Fruit fly (Drosophila melanogaster) whole organism, pupa: ENCODE results near the gene Osi18.

Experiments
- CG15710 ChIP-seq: fragments of 200-800 bp; sonication (Bioruptor generic); optimal IDR thresholded peaks from 2 replicates; lab custom pipeline; 2018; ENCODE audit warnings: missing biosample characterization, mild to moderate bottlenecking, missing genetic modification characterization, moderate library complexity
- CG9948 ChIP-seq: fragments of 200-800 bp; sonication (Bioruptor generic); optimal IDR thresholded peaks from 2 replicates; lab custom pipeline; 2018; ENCODE audit warnings: missing biosample characterization, mild to moderate bottlenecking, missing genetic modification characterization, moderate library complexity
- D1 ChIP-seq: fragments of 200-800 bp; sonication (Bioruptor generic); optimal IDR thresholded peaks from 2 replicates; lab custom pipeline; 2018; ENCODE audit warnings: missing biosample characterization, mild to moderate bottlenecking, missing genetic modification characterization, moderate library complexity
- Ets98B ChIP-seq: fragments of 200-800 bp; sonication (Bioruptor generic); IDR thresholded peaks from 2 replicates; pipeline ENCODE4 v1.3.6; 2022; ENCODE audit warnings: missing biosample characterization, missing genetic modification characterization
- gl ChIP-seq: fragments of 200-800 bp; sonication (Bioruptor generic); optimal IDR thresholded peaks from 2 replicates; lab custom pipeline; 2018; ENCODE audit warnings: missing biosample characterization, mild to moderate bottlenecking, missing genetic modification characterization

- TF ChIP-seq CG9948 (tag; lab: Kevin White, UChicago) (no peak), Ets98B (GFP tag; lab: Robert Waterston, UW) (no peak), gl (tag; lab: Kevin White, UChicago) (no peak), D1 (tag; lab: Kevin White, UChicago) (no peak), CG15710 (tag; lab: Kevin White, UChicago) (no peak)
These were observed 38.6 kb upstream of the Osi18 start, which contains the start of gene Osi13 for dm6 chr3R:6291437-6291836.
